Fruit fly (Drosophila melanogaster): ENCODE results near the gene CG7789.

- no peak for TF ChIP-seq CG12605 (GFP tag; IDR thresholded peaks at IDR 0.05)
- no peak for TF ChIP-seq gl (tag; optimal IDR thresholded peaks at IDR 0.05)
- no peak for TF ChIP-seq CG14655 (GFP tag; optimal IDR thresholded peaks at IDR 0.05)
- TF ChIP-seq CG4496 (GFP tag; IDR thresholded peaks at IDR 0.05) = no peak
Measured at dm6 chr3R:29790183-29790582, 12.8 kb upstream of the CG7789 start.

Data from whole organism, pupa.